Worm (Caenorhabditis elegans) whole organism, L2 larva: ENCODE data around the gene asp-18.

ENCODE experiments used
- ZK546.5 ChIP-seq: sonication (generic microtip); optimal IDR thresholded peaks from 2 replicates; lab custom pipeline; 2017; ENCODE audit warnings: missing biosample characterization, missing genetic modification characterization
- lsy-2 ChIP-seq, 2 experiments: fragments of 150-350 bp in 1 of 2; sonication (generic microtip) in 1 of 2; optimal IDR thresholded peaks; 2 replicates each; lab custom pipeline; 2014 to 2017; ENCODE audit warnings: missing biosample characterization in 2 of 2, missing genetic modification characterization in 2 of 2
- mdl-1 ChIP-seq, 2 experiments: fragments of 150-350 bp in 1 of 2; sonication (generic microtip) in 1 of 2; optimal IDR thresholded peaks; 2 replicates each; lab custom pipeline; 2017; ENCODE audit warnings: missing biosample characterization in 2 of 2, missing genetic modification characterization in 2 of 2
- unc-62 ChIP-seq: fragments of 150-350 bp; optimal IDR thresholded peaks from 2 replicates; lab custom pipeline; 2014; ENCODE audit warnings: missing biosample characterization, missing genetic modification reagents, missing genetic modification characterization
- ztf-11 ChIP-seq: sonication (generic microtip); optimal IDR thresholded peaks from 2 replicates; lab custom pipeline; 2017; ENCODE audit warnings: missing biosample characterization, missing genetic modification characterization

- no peak for TF ChIP-seq ZK546.5
- no peak for TF ChIP-seq mdl-1 (tag; optimal IDR thresholded peaks at IDR 0.05; lab: Kevin White, UChicago)
- no peak for TF ChIP-seq ztf-11 (tag; lab: Kevin White, UChicago)
- no peak for TF ChIP-seq unc-62
- TF ChIP-seq lsy-2 (tag; optimal IDR thresholded peaks at IDR 0.05; lab: Kevin White, UChicago), result no peak
Measured at ce11 chrV:18770623-18771022, 39.1 kb upstream of the asp-18 start, which contains the start of gene clec-255.
